Worm (Caenorhabditis elegans): ENCODE results near the gene sri-30.

sri-30 gene

DNA sequence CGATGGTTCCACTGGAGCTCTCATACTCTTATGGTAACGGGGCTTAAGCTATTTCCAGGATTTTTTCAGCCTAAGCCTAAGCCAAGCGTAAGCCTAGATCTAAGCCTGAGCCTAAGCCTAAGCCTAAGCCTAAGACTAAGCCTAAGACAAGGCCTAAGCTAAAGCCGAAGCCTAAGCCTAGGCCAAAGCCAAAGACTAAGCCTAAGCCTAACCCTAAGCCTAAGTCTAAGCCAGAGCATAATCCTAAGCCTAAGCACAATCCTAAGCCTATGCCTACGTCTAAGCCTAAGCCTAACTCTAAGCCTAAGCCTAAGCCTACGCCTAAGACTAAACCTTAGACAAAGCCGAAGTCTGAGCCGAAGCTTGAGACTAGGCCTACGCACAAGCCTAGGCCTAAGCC is 3.0 kb downstream of the sri-30 start:
- TF ChIP-seq egl-27 (tag; optimal IDR thresholded peaks at IDR 0.05) = no peak
- no peak for TF ChIP-seq ZK546.5 (tag; optimal IDR thresholded peaks at IDR 0.05)
- no peak for TF ChIP-seq ztf-11 (tag; optimal IDR thresholded peaks at IDR 0.05)
- TF ChIP-seq sem-4 (tag; optimal IDR thresholded peaks at IDR 0.05) = no peak
- no peak for TF ChIP-seq unc-55 (GFP tag; optimal IDR thresholded peaks at IDR 0.05)
- no peak for TF ChIP-seq ceh-82 (tag; optimal IDR thresholded peaks at IDR 0.05)

DNA sequence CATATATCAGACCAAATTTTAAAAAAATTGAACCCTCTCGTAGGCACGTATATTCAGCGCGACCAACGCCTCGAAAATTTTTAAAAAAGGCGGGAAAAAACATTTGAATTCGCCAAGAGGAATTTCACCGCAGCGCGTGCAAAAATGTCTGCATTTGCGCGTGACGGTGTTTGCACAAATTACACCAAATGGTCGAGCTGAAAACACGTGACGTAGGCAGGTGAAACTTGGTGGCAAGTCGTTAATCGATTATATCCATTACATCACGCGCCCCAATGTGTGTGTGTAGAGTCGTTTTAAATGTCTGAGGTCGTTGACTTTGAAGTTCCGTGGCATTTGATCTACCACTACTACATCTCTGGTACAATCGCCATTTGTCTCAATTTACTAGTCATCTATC is 4.7 kb downstream of the sri-30 start, which contains the start of gene sri-31:
TSS of gene sri-31 (plus strand) at position 301 of the 400 bp plus-strand sequence.
- TF ChIP-seq mab-5 (tag; optimal IDR thresholded peaks at IDR 0.05) = no peak
- no peak for TF ChIP-seq elt-3 (tag; optimal IDR thresholded peaks at IDR 0.05)
- no peak for TF ChIP-seq egl-27 (tag; optimal IDR thresholded peaks at IDR 0.05)
- no peak for TF ChIP-seq ztf-4 (tag; optimal IDR thresholded peaks at IDR 0.05)
- no peak for TF ChIP-seq nhr-10 (tag; optimal IDR thresholded peaks at IDR 0.05)
- TF ChIP-seq sem-4 (tag; optimal IDR thresholded peaks at IDR 0.05) = no peak
- no peak for TF ChIP-seq lin-13 (GFP tag; optimal IDR thresholded peaks at IDR 0.05)
- TF ChIP-seq ceh-16 (tag; optimal IDR thresholded peaks at IDR 0.05) = no peak
- no peak for TF ChIP-seq mbf-1 (tag; optimal IDR thresholded peaks at IDR 0.05)
- TF ChIP-seq aly-2 (tag; optimal IDR thresholded peaks at IDR 0.05) = no peak
- TF ChIP-seq nhr-23 (tag; optimal IDR thresholded peaks at IDR 0.05) = no peak
- TF ChIP-seq nhr-21 (tag; optimal IDR thresholded peaks at IDR 0.05) = no peak
- TF ChIP-seq nhr-6 (tag; optimal IDR thresholded peaks at IDR 0.05) = no peak
- TF ChIP-seq lin-11 (tag; optimal IDR thresholded peaks at IDR 0.05) = no peak

DNA sequence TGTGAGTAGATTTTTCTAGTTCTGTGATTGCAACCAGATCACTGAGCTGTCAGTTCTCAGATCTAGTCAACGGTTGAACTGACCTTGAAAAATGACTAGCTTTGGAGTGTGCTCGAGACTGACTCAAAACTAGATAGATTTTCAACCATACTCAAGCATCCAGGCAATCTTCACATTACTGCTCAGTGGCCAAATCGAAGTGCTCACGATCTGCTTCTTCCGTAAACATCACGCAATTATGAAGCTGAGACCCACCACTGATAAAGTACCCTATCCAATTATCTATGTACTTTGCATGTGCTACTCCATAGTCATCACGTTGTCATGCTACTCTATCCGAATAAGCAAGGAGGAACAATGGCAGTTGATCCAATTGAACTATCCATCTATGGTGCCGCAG is 5.4 kb downstream of the sri-30 start:
- TF ChIP-seq sma-3 (GFP tag; optimal IDR thresholded peaks at IDR 0.05) = no peak
- no peak for TF ChIP-seq alr-1 (tag; optimal IDR thresholded peaks at IDR 0.05)
- TF ChIP-seq nhr-11 (tag; optimal IDR thresholded peaks at IDR 0.05) = no peak
- TF ChIP-seq nhr-23 (tag; optimal IDR thresholded peaks at IDR 0.05) = no peak
- TF ChIP-seq elt-3 (tag; optimal IDR thresholded peaks at IDR 0.05) = no peak
- no peak for TF ChIP-seq crh-2 (tag; optimal IDR thresholded peaks at IDR 0.05)
- no peak for TF ChIP-seq unc-55 (GFP tag; optimal IDR thresholded peaks at IDR 0.05)
- TF ChIP-seq nhr-21 (tag; optimal IDR thresholded peaks at IDR 0.05) = no peak

DNA sequence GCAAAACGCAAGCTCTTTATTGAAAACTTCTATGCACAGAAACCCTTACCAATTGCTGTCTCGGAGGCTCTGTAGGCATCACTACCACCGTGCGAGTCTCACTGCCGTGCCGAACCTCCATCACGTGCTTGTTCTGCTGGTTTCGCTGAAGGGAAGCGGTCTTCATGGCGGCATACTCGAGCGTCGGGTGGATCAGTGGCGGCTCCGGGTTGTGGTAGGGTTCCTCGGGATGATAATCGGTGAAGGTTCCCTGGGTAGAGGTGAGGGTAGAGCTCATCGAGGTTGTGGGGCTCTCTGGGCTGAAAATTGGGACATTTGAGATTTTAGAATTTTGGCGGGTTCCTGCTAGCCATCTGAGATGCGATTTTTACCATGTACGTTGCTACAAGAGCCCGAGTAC is 6.9 kb downstream of the sri-30 start:
- TF ChIP-seq nhr-21 (tag; optimal IDR thresholded peaks at IDR 0.05) = no peak
- TF ChIP-seq gmeb-1 (tag; optimal IDR thresholded peaks at IDR 0.05) = no peak
- TF ChIP-seq snpc-4 (tag; optimal IDR thresholded peaks at IDR 0.05) = no peak
- TF ChIP-seq C34F6.9 (tag; optimal IDR thresholded peaks at IDR 0.05) = no peak

DNA sequence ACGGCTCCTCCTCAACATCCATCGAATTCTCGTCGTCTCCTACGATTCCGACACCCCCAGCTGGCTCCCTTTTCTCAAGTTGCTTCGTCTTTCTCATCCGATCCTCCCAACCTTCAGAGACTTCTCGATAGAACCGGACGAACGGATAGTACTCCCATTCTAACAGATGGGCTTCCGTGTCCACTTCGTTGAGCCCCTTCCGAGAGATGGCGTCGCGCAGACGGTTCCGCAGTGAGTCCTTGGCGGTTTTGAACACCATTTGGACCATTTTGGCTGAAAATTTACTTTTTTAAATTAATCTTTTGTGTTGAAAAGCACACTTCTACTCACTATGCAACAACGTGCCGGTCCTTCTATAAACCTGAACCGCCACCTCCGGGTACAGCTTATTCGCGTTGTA is 7.7 kb downstream of the sri-30 start:
- no peak for TF ChIP-seq lin-39 (tag; optimal IDR thresholded peaks at IDR 0.05)
- no peak for TF ChIP-seq aly-2 (tag; optimal IDR thresholded peaks at IDR 0.05)
- no peak for TF ChIP-seq fos-1 (tag; optimal IDR thresholded peaks at IDR 0.05)
- no peak for TF ChIP-seq unc-62 (GFP tag; optimal IDR thresholded peaks at IDR 0.05)
- TF ChIP-seq gmeb-1 (tag; optimal IDR thresholded peaks at IDR 0.05) = no peak
- no peak for TF ChIP-seq zag-1 (tag; optimal IDR thresholded peaks at IDR 0.05)
- no peak for TF ChIP-seq sma-3 (GFP tag; optimal IDR thresholded peaks at IDR 0.05)
- TF ChIP-seq F13H6.1 (tag; optimal IDR thresholded peaks at IDR 0.05) = no peak
- TF ChIP-seq nhr-25 (tag; optimal IDR thresholded peaks at IDR 0.05) = no peak
- TF ChIP-seq nhr-237 (tag; optimal IDR thresholded peaks at IDR 0.05) = no peak
- TF ChIP-seq lsy-2 (tag; optimal IDR thresholded peaks at IDR 0.05) = no peak
- TF ChIP-seq crh-2 (tag; optimal IDR thresholded peaks at IDR 0.05) = no peak
- TF ChIP-seq nhr-21 (tag; optimal IDR thresholded peaks at IDR 0.05) = no peak

DNA sequence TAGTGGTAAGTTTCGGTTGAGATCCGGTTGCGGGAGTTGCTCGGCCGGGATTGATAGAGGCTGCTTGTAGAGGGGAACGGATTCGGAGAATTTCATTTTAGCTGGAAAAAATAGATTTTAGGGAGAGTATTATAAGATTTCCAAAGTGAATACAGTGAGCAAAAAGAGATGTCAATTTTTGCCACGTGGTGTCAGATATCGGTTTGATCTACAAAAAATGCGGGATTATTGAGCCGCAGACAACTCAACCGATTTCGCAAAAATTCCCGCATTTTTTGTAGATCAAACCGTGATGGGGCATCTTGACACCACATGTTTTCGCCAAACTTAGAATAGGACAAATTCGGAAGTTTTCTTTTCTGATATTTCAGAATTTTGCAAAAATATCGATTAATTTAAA is 8.2 kb downstream of the sri-30 start, which contains the start of gene lido-13:
TSS of gene lido-13 (minus strand) at position 101 of the 400 bp plus-strand sequence.
- no peak for TF ChIP-seq R02D3.7 (tag; optimal IDR thresholded peaks at IDR 0.05)
- no peak for TF ChIP-seq C34F6.9 (tag; optimal IDR thresholded peaks at IDR 0.05)
- no peak for TF ChIP-seq crh-2 (tag; optimal IDR thresholded peaks at IDR 0.05)
- no peak for TF ChIP-seq F13H6.1 (tag; optimal IDR thresholded peaks at IDR 0.05)
- TF ChIP-seq sma-3 (GFP tag; optimal IDR thresholded peaks at IDR 0.05) = no peak
- no peak for TF ChIP-seq gmeb-1 (tag; optimal IDR thresholded peaks at IDR 0.05)
- no peak for TF ChIP-seq nhr-237 (tag; optimal IDR thresholded peaks at IDR 0.05)
- TF ChIP-seq peb-1 (tag; optimal IDR thresholded peaks at IDR 0.05) = no peak
- no peak for TF ChIP-seq nhr-11 (tag; optimal IDR thresholded peaks at IDR 0.05)
- no peak for TF ChIP-seq unc-62 (GFP tag; optimal IDR thresholded peaks at IDR 0.05)
- TF ChIP-seq blmp-1 (tag; optimal IDR thresholded peaks at IDR 0.05; ENCODE audit: insufficient read depth) = no peak
- no peak for TF ChIP-seq alr-1 (tag; optimal IDR thresholded peaks at IDR 0.05)
- no peak for TF ChIP-seq nhr-129 (tag; optimal IDR thresholded peaks at IDR 0.05)
- no peak for TF ChIP-seq nhr-21 (tag; optimal IDR thresholded peaks at IDR 0.05)
- TF ChIP-seq lin-13 (GFP tag; optimal IDR thresholded peaks at IDR 0.05) = no peak
- no peak for TF ChIP-seq unc-55 (GFP tag; optimal IDR thresholded peaks at IDR 0.05)

Data from whole organism, L2 larva.